Fruit fly (Drosophila melanogaster): ENCODE results near the gene TP53INP.

Gene TP53INP

dm6 chr3L:4409134-4409897 lies 2.6 kb downstream of the TP53INP start (continued):
- TF ChIP-seq CG7271 (tag; optimal IDR thresholded peaks at IDR 0.05) (no peak), CG13296 (GFP tag; optimal IDR thresholded peaks at IDR 0.05) (no peak), ap (GFP tag; IDR thresholded peaks at IDR 0.05) (no peak), CG15269 (tag; optimal IDR thresholded peaks at IDR 0.05) (no peak), Sox102F (GFP tag; optimal IDR thresholded peaks at IDR 0.05) (no peak), D (optimal IDR thresholded peaks at IDR 0.05) (no peak), D (GFP tag; optimal IDR thresholded peaks at IDR 0.05) (no peak), cad (GFP tag; optimal IDR thresholded peaks at IDR 0.05) (peak; percentile 81), CG1602 (GFP tag; optimal IDR thresholded peaks at IDR 0.05) (no peak), gem (tag; optimal IDR thresholded peaks at IDR 0.05) (no peak), Xbp1 (GFP tag; optimal IDR thresholded peaks at IDR 0.05) (peak; percentile 80), ERR (GFP tag; optimal IDR thresholded peaks at IDR 0.05) (peak; percentile 73), CG8290 (GFP tag; optimal IDR thresholded peaks at IDR 0.05) (no peak), CG8290 (tag; optimal IDR thresholded peaks at IDR 0.05) (peak in 1 of 2 experiments; percentile 1), Dip3 (GFP tag; optimal IDR thresholded peaks at IDR 0.05) (no peak), prd (optimal IDR thresholded peaks at IDR 0.05) (no peak), prd (GFP tag; IDR thresholded peaks at IDR 0.05) (no peak), crp (GFP tag; optimal IDR thresholded peaks at IDR 0.05) (no peak), mld (GFP tag; IDR thresholded peaks at IDR 0.05; ENCODE audit: partially characterized antibody) (no peak), CG4854 (GFP tag; optimal IDR thresholded peaks at IDR 0.05) (no peak), twi (tag; optimal IDR thresholded peaks at IDR 0.05) (no peak), Fer1 (GFP tag; optimal IDR thresholded peaks at IDR 0.05) (no peak), Elba2 (GFP tag; optimal IDR thresholded peaks at IDR 0.05) (no peak), zen (tag; optimal IDR thresholded peaks at IDR 0.05) (peak; percentile 66), fd64A (GFP tag; optimal IDR thresholded peaks at IDR 0.05) (no peak), tio (GFP tag; optimal IDR thresholded peaks at IDR 0.05) (no peak), toy (GFP tag; IDR thresholded peaks at IDR 0.05) (no peak), D19B (GFP tag; optimal IDR thresholded peaks at IDR 0.05) (no peak), B-H1 (GFP tag; IDR thresholded peaks at IDR 0.05) (no peak), Mrtf (GFP tag; IDR thresholded peaks at IDR 0.05) (no peak), bsh (GFP tag; optimal IDR thresholded peaks at IDR 0.05) (no peak), dan (GFP tag; IDR thresholded peaks at IDR 0.05) (no peak), Med (GFP tag) (peak; percentile 6), Nf-YC (tag; optimal IDR thresholded peaks at IDR 0.05) (peak; percentile 88), cas (GFP tag; IDR thresholded peaks at IDR 0.05) (no peak), ssp (GFP tag; IDR thresholded peaks at IDR 0.05) (no peak), CG7928 (GFP tag; optimal IDR thresholded peaks at IDR 0.05) (no peak), pfk (GFP tag; optimal IDR thresholded peaks at IDR 0.05) (no peak), CG11504 (tag; optimal IDR thresholded peaks at IDR 0.05) (no peak), nmo (GFP tag; optimal IDR thresholded peaks at IDR 0.05) (no peak), gcm (GFP tag; optimal IDR thresholded peaks at IDR 0.05) (no peak), CG34224 (GFP tag; IDR thresholded peaks at IDR 0.05; ENCODE audit: partially characterized antibody) (0 out of 3 replicates have a peak, but pooled peaks have one; percentile 36), Max (GFP tag; optimal IDR thresholded peaks at IDR 0.05) (no peak), pan (optimal IDR thresholded peaks at IDR 0.05) (no peak), pan (GFP tag; optimal IDR thresholded peaks at IDR 0.05 in 1 of 2, IDR thresholded peaks at IDR 0.05 in 1 of 2) (no peak), CG6254 (GFP tag; optimal IDR thresholded peaks at IDR 0.05) (peak; percentile 70), CG17328 (GFP tag; IDR thresholded peaks at IDR 0.05) (no peak), Jarid2 (GFP tag; optimal IDR thresholded peaks at IDR 0.05) (no peak), CHES-1-like (GFP tag; optimal IDR thresholded peaks at IDR 0.05) (no peak), Fer3 (tag; optimal IDR thresholded peaks at IDR 0.05) (no peak)
